Fruit fly (Drosophila melanogaster) whole organism, embryonic: ENCODE data around the gene Snx21.

Experiments
- Adf1 ChIP-seq: fragments of 200-800 bp; sonication (Bioruptor generic); IDR thresholded peaks from 2 replicates; pipeline ENCODE4 v1.3.6; 2022; ENCODE audit warnings: missing biosample characterization, missing genetic modification characterization
- BtbVII ChIP-seq: fragments of 200-800 bp; sonication (Bioruptor generic); optimal IDR thresholded peaks from 3 replicates; lab custom pipeline; 2017; ENCODE audit warnings: missing biosample characterization, mild to moderate bottlenecking, missing genetic modification characterization
- CG10274 ChIP-seq: fragments of 200-800 bp; sonication (Bioruptor generic); optimal IDR thresholded peaks from 3 replicates; lab custom pipeline; 2017; ENCODE audit warnings: missing biosample characterization, mild to moderate bottlenecking, missing genetic modification characterization
- CG10366 ChIP-seq: fragments of 200-800 bp; sonication (Bioruptor generic); IDR thresholded peaks from 2 replicates; pipeline ENCODE4 v1.3.6; 2022; ENCODE audit warnings: missing biosample characterization, missing genetic modification characterization
- CG10979 ChIP-seq: fragments of 200-800 bp; sonication (Bioruptor generic); optimal IDR thresholded peaks from 2 replicates; lab custom pipeline; 2018; ENCODE audit warnings: missing biosample characterization, mild to moderate bottlenecking, missing genetic modification characterization, moderate library complexity
- CG12659 ChIP-seq: fragments of 200-800 bp; sonication (Bioruptor generic); optimal IDR thresholded peaks from 3 replicates; lab custom pipeline; 2017; ENCODE audit warnings: mild to moderate bottlenecking, missing biosample characterization, missing genetic modification reagents, missing genetic modification characterization
- CG13424 ChIP-seq: fragments of 200-800 bp; sonication (Bioruptor generic); optimal IDR thresholded peaks from 2 replicates; lab custom pipeline; 2019; ENCODE audit warnings: missing biosample characterization, mild to moderate bottlenecking, missing genetic modification characterization, moderate library complexity
- CG14014 ChIP-seq: fragments of 200-800 bp; sonication (Bioruptor generic); IDR thresholded peaks from 2 replicates; pipeline ENCODE4 v1.3.6; 2022; ENCODE audit warnings: missing biosample characterization, missing genetic modification characterization
- CG14441 ChIP-seq: fragments of 200-800 bp; sonication (Bioruptor generic); IDR thresholded peaks from 2 replicates; pipeline ENCODE4 v1.3.6; 2022; ENCODE audit warnings: missing biosample characterization, missing genetic modification characterization
- CG15011 ChIP-seq: fragments of 200-800 bp; sonication (Bioruptor generic); optimal IDR thresholded peaks from 3 replicates; lab custom pipeline; 2018; ENCODE audit warnings: missing biosample characterization, mild to moderate bottlenecking, missing genetic modification characterization
- CG16779 ChIP-seq: fragments of 200-800 bp; sonication (Bioruptor generic); IDR thresholded peaks from 2 replicates; pipeline ENCODE4 v1.3.6; 2022; ENCODE audit warnings: missing biosample characterization, missing genetic modification characterization
- CG17385 ChIP-seq: fragments of 200-800 bp; sonication (Bioruptor generic); optimal IDR thresholded peaks from 3 replicates; lab custom pipeline; 2018; ENCODE audit warnings: missing biosample characterization, mild to moderate bottlenecking, missing genetic modification characterization
- CG17829 ChIP-seq: fragments of 200-800 bp; optimal IDR thresholded peaks from 2 replicates; lab custom pipeline; 2019; ENCODE audit warnings: missing biosample characterization, mild to moderate bottlenecking, missing genetic modification characterization, moderate library complexity
- CG18599 ChIP-seq: fragments of 200-800 bp; sonication (Bioruptor generic); optimal IDR thresholded peaks from 3 replicates; lab custom pipeline; 2017; ENCODE audit warnings: missing biosample characterization, missing genetic modification characterization, mild to moderate bottlenecking, moderate library complexity, missing genetic modification reagents
- CG18619 ChIP-seq: fragments of 200-800 bp; sonication (Bioruptor generic); optimal IDR thresholded peaks from 3 replicates; lab custom pipeline; 2017; ENCODE audit warnings: missing biosample characterization, mild to moderate bottlenecking, missing genetic modification characterization
- CG2120 ChIP-seq: fragments of 200-800 bp; sonication (Bioruptor generic); optimal IDR thresholded peaks from 3 replicates; lab custom pipeline; 2016; ENCODE audit warnings: missing biosample characterization, missing genetic modification characterization
- CG30403 ChIP-seq: fragments of 200-800 bp; sonication (Bioruptor generic); optimal IDR thresholded peaks from 3 replicates; lab custom pipeline; 2016; ENCODE audit warnings: missing biosample characterization, missing genetic modification characterization
- CG31224 ChIP-seq: fragments of 200-800 bp; sonication (Bioruptor generic); IDR thresholded peaks from 2 replicates; pipeline ENCODE4 v1.3.6; 2022; ENCODE audit warnings: missing biosample characterization, missing genetic modification characterization
- CG3163 ChIP-seq: fragments of 200-800 bp; sonication (Bioruptor generic); optimal IDR thresholded peaks from 3 replicates; lab custom pipeline; 2016; ENCODE audit warnings: missing biosample characterization, missing genetic modification characterization
- CG6813 ChIP-seq: fragments of 200-800 bp; sonication (Bioruptor generic); optimal IDR thresholded peaks from 2 replicates; lab custom pipeline; 2017; ENCODE audit warnings: missing biosample characterization, missing genetic modification characterization, mild to moderate bottlenecking, moderate library complexity, missing genetic modification reagents
- CG8765 ChIP-seq: fragments of 200-800 bp; sonication (Bioruptor generic); IDR thresholded peaks from 2 replicates; pipeline ENCODE4 v1.3.6; 2022; ENCODE audit warnings: missing biosample characterization, missing genetic modification characterization
- CG9932 ChIP-seq: fragments of 200-800 bp; sonication (Bioruptor generic); IDR thresholded peaks from 2 replicates; pipeline ENCODE4 v1.3.6; 2022; ENCODE audit warnings: missing biosample characterization, missing genetic modification characterization
- CrebB ChIP-seq: fragments of 200-800 bp; sonication (Bioruptor generic); optimal IDR thresholded peaks from 3 replicates; lab custom pipeline; 2018; ENCODE audit warnings: missing biosample characterization, mild to moderate bottlenecking, missing genetic modification characterization
- Dbx ChIP-seq: fragments of 200-800 bp; sonication (Bioruptor generic); IDR thresholded peaks from 3 replicates; pipeline ENCODE4 v1.3.6; 2022; ENCODE audit warnings: missing biosample characterization, missing genetic modification characterization
- Dp ChIP-seq: fragments of 200-800 bp; sonication (Bioruptor generic); optimal IDR thresholded peaks from 2 replicates; lab custom pipeline; 2018; ENCODE audit warnings: missing biosample characterization, mild to moderate bottlenecking, missing genetic modification characterization, moderate library complexity
- E2f1 ChIP-seq: fragments of 200-800 bp; sonication (Bioruptor generic); IDR thresholded peaks from 2 replicates; pipeline ENCODE4 v1.3.6; 2022; ENCODE audit warnings: missing biosample characterization, missing genetic modification characterization
- Ets65A ChIP-seq: fragments of 200-800 bp; sonication (Bioruptor generic); peaks from one replicate; lab custom pipeline; 2016; ENCODE audit warnings: missing biosample characterization, missing genetic modification characterization
- H15 ChIP-seq: fragments of 200-800 bp; sonication (Bioruptor generic); IDR thresholded peaks from 3 replicates; pipeline ENCODE4 v1.3.6; 2022; ENCODE audit warnings: missing biosample characterization, missing genetic modification characterization
- HLH4C ChIP-seq: fragments of 200-800 bp; sonication (Bioruptor generic); IDR thresholded peaks from 3 replicates; pipeline ENCODE4 v1.3.6; 2022; ENCODE audit warnings: missing biosample characterization, missing genetic modification characterization; ENCODE audit not compliant: partially characterized antibody
- HLH54F ChIP-seq: fragments of 200-800 bp; sonication (Bioruptor generic); optimal IDR thresholded peaks from 3 replicates; lab custom pipeline; 2016; ENCODE audit warnings: missing biosample characterization, missing genetic modification characterization
- Mad ChIP-seq: fragments of 200-800 bp; sonication (Bioruptor generic); optimal IDR thresholded peaks from 2 replicates; lab custom pipeline; 2016; ENCODE audit warnings: missing biosample characterization, missing genetic modification characterization
- Med ChIP-seq: fragments of 200-800 bp; sonication (Bioruptor generic); peaks from one replicate; lab custom pipeline; 2016; ENCODE audit warnings: missing biosample characterization, missing genetic modification characterization, mild to moderate bottlenecking, inconsistent platforms, moderate library complexity
- Meics ChIP-seq: fragments of 200-800 bp; sonication (Bioruptor generic); optimal IDR thresholded peaks from 2 replicates; lab custom pipeline; 2017; ENCODE audit warnings: missing biosample characterization, mild to moderate bottlenecking, missing genetic modification characterization
- PHDP ChIP-seq: fragments of 200-800 bp; sonication (Bioruptor generic); optimal IDR thresholded peaks from 3 replicates; lab custom pipeline; 2018; ENCODE audit warnings: missing biosample characterization, mild to moderate bottlenecking, missing genetic modification characterization, moderate library complexity
- Tbp ChIP-seq: fragments of >200 bp; optimal IDR thresholded peaks from 2 replicates; lab custom pipeline; 2018; ENCODE audit warnings: missing biosample characterization, missing genetic modification characterization
- bcd ChIP-seq: fragments of 200-800 bp; sonication (Bioruptor generic); optimal IDR thresholded peaks from 2 replicates; lab custom pipeline; 2017; ENCODE audit warnings: missing biosample characterization, mild to moderate bottlenecking, missing genetic modification characterization
- caup ChIP-seq: fragments of 200-800 bp; sonication (Bioruptor generic); optimal IDR thresholded peaks from 3 replicates; lab custom pipeline; 2017; ENCODE audit warnings: missing biosample characterization, mild to moderate bottlenecking, missing genetic modification characterization, moderate library complexity; ENCODE audit not compliant: severe bottlenecking
- dmrt11E ChIP-seq: fragments of 200-800 bp; sonication (Bioruptor generic); optimal IDR thresholded peaks from 3 replicates; lab custom pipeline; 2018; ENCODE audit warnings: missing biosample characterization, mild to moderate bottlenecking, missing genetic modification characterization, moderate library complexity
- dmrt99B ChIP-seq: fragments of 200-800 bp; sonication (Bioruptor generic); optimal IDR thresholded peaks from 2 replicates; lab custom pipeline; 2018; ENCODE audit warnings: missing biosample characterization, mild to moderate bottlenecking, missing genetic modification characterization, moderate library complexity
- fd3F ChIP-seq: fragments of 200-800 bp; sonication (Bioruptor generic); optimal IDR thresholded peaks from 2 replicates; lab custom pipeline; 2018; ENCODE audit warnings: missing biosample characterization, mild to moderate bottlenecking, missing genetic modification characterization, moderate library complexity
- hkb ChIP-seq, 2 experiments: fragments of 200-800 bp in 1 of 2; fragments of >200 bp in 1 of 2; sonication (Bioruptor generic) in 1 of 2; IDR thresholded peaks in 1 of 2; optimal IDR thresholded peaks in 1 of 2; 2 replicates each; pipeline versions ENCODE4 v1.3.6 to Lab custom; 2017 to 2022; ENCODE audit warnings: missing biosample characterization in 1 of 2, missing genetic modification characterization in 1 of 2
- lov ChIP-seq, 2 experiments: fragments of 200-800 bp in 1 of 2; fragments of >200 bp in 1 of 2; sonication (Bioruptor generic) in 1 of 2; IDR thresholded peaks in 1 of 2; optimal IDR thresholded peaks in 1 of 2; 2 replicates in 1 of 2; 3 replicates in 1 of 2; pipeline versions ENCODE4 v1.3.6 to Lab custom; 2017 to 2022; ENCODE audit warnings: missing biosample characterization in 1 of 2, missing genetic modification characterization in 1 of 2
- mirr ChIP-seq: fragments of 200-800 bp; sonication (Bioruptor generic); optimal IDR thresholded peaks from 3 replicates; lab custom pipeline; 2018; ENCODE audit warnings: missing biosample characterization, mild to moderate bottlenecking, missing genetic modification characterization
- pan ChIP-seq, 4 experiments: fragments of >200 bp in 3 of 4; fragments of 200-800 bp in 1 of 4; sonication (Bioruptor generic) in 1 of 4; optimal IDR thresholded peaks in 3 of 4; IDR thresholded peaks in 1 of 4; 2 replicates each; pipeline versions ENCODE4 v1.3.6 to Lab custom; 2017 to 2022; ENCODE audit warnings: missing biosample characterization in 2 of 4, missing genetic modification characterization in 2 of 4, mixed read lengths in 1 of 4
- pzg ChIP-seq: fragments of 200-800 bp; sonication (Bioruptor generic); optimal IDR thresholded peaks from 3 replicates; lab custom pipeline; 2018; ENCODE audit warnings: missing biosample characterization, mild to moderate bottlenecking, missing genetic modification characterization, moderate library complexity
- sd ChIP-seq: fragments of 200-800 bp; sonication (Bioruptor generic); optimal IDR thresholded peaks from 3 replicates; lab custom pipeline; 2018; ENCODE audit warnings: missing biosample characterization, mild to moderate bottlenecking, missing genetic modification characterization, moderate library complexity
- sens ChIP-seq: fragments of 200-800 bp; sonication (Bioruptor generic); peaks from one replicate; lab custom pipeline; 2016; ENCODE audit warnings: missing biosample characterization, missing genetic modification characterization
- so ChIP-seq: fragments of 200-800 bp; sonication (Bioruptor generic); IDR thresholded peaks from 3 replicates; pipeline ENCODE4 v1.3.6; 2022; ENCODE audit warnings: missing biosample characterization, missing genetic modification characterization

Gene Snx21

DNA sequence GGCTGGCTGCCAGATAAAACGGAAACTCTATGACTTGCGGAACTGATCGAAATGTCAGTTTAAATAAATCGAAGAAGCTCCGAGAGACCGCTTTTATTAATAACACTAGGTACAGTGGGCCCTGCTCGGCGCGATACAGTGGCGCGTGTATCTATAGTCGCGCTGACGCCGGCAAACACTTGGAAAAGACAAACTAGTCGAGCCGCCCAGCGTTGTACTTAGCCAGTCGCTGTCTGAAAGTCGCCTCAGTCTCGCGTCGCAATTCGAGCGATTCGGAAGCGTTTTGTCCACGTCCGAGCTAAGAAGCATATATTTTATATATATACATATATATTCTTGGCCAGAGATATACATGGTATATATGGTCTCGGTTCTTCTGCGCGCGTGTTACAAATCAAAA is 35.6 kb downstream of the Snx21 start (continued):
- TF ChIP-seq Dp (GFP tag; lab: Kevin White, UChicago) = no peak
- TF ChIP-seq so (GFP tag; lab: Robert Waterston, UW) = no peak
- TF ChIP-seq CG16779 (GFP tag; lab: Robert Waterston, UW) = peak; percentile 64; the same call in 1 of the 2 replicates
- no peak for TF ChIP-seq lov (optimal IDR thresholded peaks at IDR 0.05; lab: Kevin White, UChicago)
- no peak for TF ChIP-seq lov (GFP tag; IDR thresholded peaks at IDR 0.05; lab: Robert Waterston, UW)
- no peak for TF ChIP-seq CrebB (tag; lab: Kevin White, UChicago)
- peak; percentile 24 for TF ChIP-seq CG12659 (GFP tag; lab: Kevin White, UChicago)
- peak; percentile 37 for TF ChIP-seq PHDP
- TF ChIP-seq CG30403 (GFP tag; lab: Kevin White, UChicago) = peak; percentile 18
- TF ChIP-seq Adf1 (GFP tag; lab: Robert Waterston, UW) = 0 out of 2 replicates have a peak, but pooled peaks have one; percentile 24
- peak; percentile 42 for TF ChIP-seq CG14014
- peak; percentile 40 for TF ChIP-seq CG18619 (GFP tag; lab: Kevin White, UChicago)
- no peak for TF ChIP-seq CG3163 (GFP tag; lab: Kevin White, UChicago)
- peak; percentile 8 for TF ChIP-seq CG17829
- TF ChIP-seq CG31224 (GFP tag; lab: Robert Waterston, UW) = peak; percentile 55
- peak; percentile 68 for TF ChIP-seq CG18599 (GFP tag; lab: Kevin White, UChicago)
- peak; percentile 51 for TF ChIP-seq caup (GFP tag; lab: Kevin White, UChicago)
- TF ChIP-seq CG6813 (GFP tag; lab: Kevin White, UChicago) = peak; percentile 49
- TF ChIP-seq CG9932 (GFP tag; lab: Robert Waterston, UW) = peak; percentile 75
- TF ChIP-seq Ets65A (GFP tag; lab: Kevin White, UChicago) = peak; percentile 73
- peak; percentile 41 for TF ChIP-seq BtbVII (GFP tag; lab: Kevin White, UChicago)
- no peak for TF ChIP-seq hkb (optimal IDR thresholded peaks at IDR 0.05; lab: Kevin White, UChicago)
- peak; percentile 15; the same call in 1 of the 2 replicates for TF ChIP-seq hkb (GFP tag; IDR thresholded peaks at IDR 0.05; lab: Robert Waterston, UW)
- TF ChIP-seq E2f1 = peak; percentile 54
- TF ChIP-seq CG8765 (GFP tag; lab: Robert Waterston, UW) = 0 out of 2 replicates have a peak, but pooled peaks have one; percentile 28
- no peak for TF ChIP-seq CG15011 (GFP tag; lab: Kevin White, UChicago)
- no peak for TF ChIP-seq CG10979 (tag; lab: Kevin White, UChicago)
- TF ChIP-seq Tbp (GFP tag; lab: Kevin White, UChicago) = no peak
- no peak for TF ChIP-seq pzg (GFP tag; lab: Kevin White, UChicago)
- peak; percentile 18 for TF ChIP-seq Mad (GFP tag; lab: Kevin White, UChicago)
- no peak for TF ChIP-seq HLH54F
- peak; percentile 49 for TF ChIP-seq CG10274 (GFP tag; lab: Kevin White, UChicago)
- TF ChIP-seq dmrt99B = peak; percentile 28
- TF ChIP-seq Meics (GFP tag; lab: Kevin White, UChicago) = peak; percentile 73
- TF ChIP-seq pan (optimal IDR thresholded peaks at IDR 0.05; lab: Kevin White, UChicago) = no peak
- peak in 1 of 2 experiments; percentile 63 for TF ChIP-seq pan (GFP tag; optimal IDR thresholded peaks at IDR 0.05 in 1 of 2, IDR thresholded peaks at IDR 0.05 in 1 of 2)
- peak; percentile 25 for TF ChIP-seq CG17385 (GFP tag; lab: Kevin White, UChicago)
- TF ChIP-seq dmrt11E (tag; lab: Kevin White, UChicago) = no peak
- peak; percentile 62 for TF ChIP-seq CG2120 (GFP tag; lab: Kevin White, UChicago)
- TF ChIP-seq CG13424 (tag; lab: Kevin White, UChicago) = peak; percentile 31
- peak; percentile 62 for TF ChIP-seq mirr (GFP tag; lab: Kevin White, UChicago)
- peak; percentile 27 for TF ChIP-seq sd
- TF ChIP-seq CG14441 (GFP tag; lab: Robert Waterston, UW) = peak; percentile 73
- TF ChIP-seq HLH4C (GFP tag; lab: Robert Waterston, UW) = no peak
- peak; percentile 50 for TF ChIP-seq bcd (GFP tag; lab: Kevin White, UChicago)
- TF ChIP-seq sens = peak; percentile 70
- TF ChIP-seq Med = peak; percentile 91
- TF ChIP-seq CG10366 = peak; percentile 39; the same call in 1 of the 2 replicates
- TF ChIP-seq Dbx = peak; percentile 62; the same call in 2 of the 3 replicates
- TF ChIP-seq fd3F (GFP tag; lab: Kevin White, UChicago) = peak; percentile 27
- TF ChIP-seq H15 = peak; percentile 56; the same call in 1 of the 3 replicates
